Worm (Caenorhabditis elegans) whole organism, L3 larva: ENCODE measurements around the gene C17H12.3.

ENCODE experiments used
- ceh-16 ChIP-seq: sonication (generic microtip); optimal IDR thresholded peaks from 2 replicates; lab custom pipeline; 2017; ENCODE audit warnings: missing biosample characterization, missing genetic modification characterization
- daf-12 ChIP-seq: fragments of 150-350 bp; optimal IDR thresholded peaks from 2 replicates; lab custom pipeline; 2014; ENCODE audit warnings: missing biosample characterization, missing genetic modification reagents, missing genetic modification characterization
- egl-27 ChIP-seq: sonication (generic microtip); optimal IDR thresholded peaks from 4 replicates; lab custom pipeline; 2017; ENCODE audit warnings: missing biosample characterization, missing genetic modification reagents, missing genetic modification characterization
- jun-1 ChIP-seq: fragments of 150-350 bp; optimal IDR thresholded peaks from 2 replicates; lab custom pipeline; 2014; ENCODE audit warnings: missing biosample characterization, missing genetic modification reagents, missing genetic modification characterization
- nhr-11 ChIP-seq: fragments of 150-350 bp; optimal IDR thresholded peaks from 2 replicates; lab custom pipeline; 2014; ENCODE audit warnings: missing biosample characterization, missing genetic modification characterization
- nhr-12 ChIP-seq: fragments of 150-350 bp; optimal IDR thresholded peaks from 2 replicates; lab custom pipeline; 2014; ENCODE audit warnings: missing biosample characterization, missing genetic modification characterization
- snpc-4 ChIP-seq: fragments of 150-350 bp; optimal IDR thresholded peaks from 2 replicates; lab custom pipeline; 2014; ENCODE audit warnings: missing biosample characterization, missing genetic modification characterization
- tbx-2 ChIP-seq: sonication (generic microtip); optimal IDR thresholded peaks from 2 replicates; lab custom pipeline; 2016; ENCODE audit warnings: mild to moderate bottlenecking, missing genetic modification characterization, missing compliant biosample characterization
- unc-62 ChIP-seq: fragments of 150-350 bp; sonication (generic microtip); optimal IDR thresholded peaks from 4 replicates; lab custom pipeline; 2014; ENCODE audit warnings: missing biosample characterization, missing genetic modification reagents, missing genetic modification characterization

ce11 chrIV:6795529-6795928 lies at the start of gene C17H12.3, which contains the start of gene C17H12.12:
- no peak for TF ChIP-seq jun-1 (tag; lab: Kevin White, UChicago)
- TF ChIP-seq ceh-16 = no peak
- no peak for TF ChIP-seq nhr-11
- TF ChIP-seq egl-27 (tag; lab: Kevin White, UChicago) = no peak
- TF ChIP-seq nhr-12 (tag; lab: Kevin White, UChicago) = no peak
- TF ChIP-seq tbx-2 (tag; lab: Kevin White, UChicago) = no peak
- TF ChIP-seq unc-62 = no peak
- no peak for TF ChIP-seq snpc-4 (tag; lab: Kevin White, UChicago)
- no peak for TF ChIP-seq daf-12 (tag; lab: Kevin White, UChicago)
